Worm (Caenorhabditis elegans) whole organism, early embryonic: ENCODE measurements around the gene C27D6.15.

ENCODE experiments used
- ama-1 ChIP-seq: fragments of 150-350 bp; optimal IDR thresholded peaks from 2 replicates; lab custom pipeline; 2014
- ets-7 ChIP-seq: sonication (generic microtip); optimal IDR thresholded peaks from 2 replicates; lab custom pipeline; 2016; ENCODE audit warnings: missing genotype, missing genetic modification characterization, missing compliant biosample characterization
- flt-1 ChIP-seq: fragments of 200-800 bp; sonication (Bioruptor generic); IDR thresholded peaks from 2 replicates; pipeline ENCODE4 v1.3.6; 2022; ENCODE audit warnings: missing genetic modification characterization, missing compliant biosample characterization
- pes-1 ChIP-seq: fragments of 200-800 bp; sonication (Bioruptor generic); IDR thresholded peaks from 2 replicates; pipeline ENCODE4 v1.3.6; 2022; ENCODE audit warnings: missing genetic modification reagents, missing genetic modification characterization, missing compliant biosample characterization
- tbx-11 ChIP-seq: fragments of 200-800 bp; sonication (Bioruptor generic); IDR thresholded peaks from 2 replicates; pipeline ENCODE4 v1.3.6; 2022; ENCODE audit warnings: missing genetic modification characterization, missing compliant biosample characterization
- tra-4 ChIP-seq: sonication (generic microtip); optimal IDR thresholded peaks from 2 replicates; lab custom pipeline; 2017; ENCODE audit warnings: missing genetic modification characterization, missing compliant biosample characterization

- no peak for TF ChIP-seq tra-4 (tag; lab: Kevin White, UChicago)
- no peak for TF ChIP-seq ets-7
- TF ChIP-seq pes-1 (GFP tag; lab: Robert Waterston, UW) = no peak
- TF ChIP-seq ama-1 (lab: Kevin White, UChicago) = no peak
- TF ChIP-seq flt-1 = no peak
- no peak for TF ChIP-seq tbx-11
Measured at ce11 chrII:5157525-5157924, 14.2 kb upstream of the C27D6.15 start, which contains the start of gene srb-13.
